Fruit fly (Drosophila melanogaster): ENCODE data around the gene tinc.

The tinc gene

dm6 chr3R:17781371-17781770 lies 30.0 kb upstream of the tinc start:
- TF ChIP-seq Mnt (GFP tag; optimal IDR thresholded peaks at IDR 0.05) (no peak), CG12768 (GFP tag; optimal IDR thresholded peaks at IDR 0.05) (no peak), toe (GFP tag; optimal IDR thresholded peaks at IDR 0.05) (peak; percentile 58), CG7101 (tag; optimal IDR thresholded peaks at IDR 0.05) (peak; percentile 48), kay (GFP tag; ENCODE audit: borderline replicate concordance) (peak; percentile 72), CG33017 (tag; optimal IDR thresholded peaks at IDR 0.05) (peak; percentile 34), CG7045 (GFP tag; optimal IDR thresholded peaks at IDR 0.05) (peak; percentile 37), CG14711 (tag; optimal IDR thresholded peaks at IDR 0.05) (peak; percentile 54), cnc (optimal IDR thresholded peaks at IDR 0.05) (no peak)

- TF ChIP-seq bab1 (GFP tag; optimal IDR thresholded peaks at IDR 0.05) = no peak
- peak; percentile 25 for TF ChIP-seq kay (GFP tag; ENCODE audit: borderline replicate concordance)
- TF ChIP-seq pad (GFP tag; optimal IDR thresholded peaks at IDR 0.05) = no peak
- TF ChIP-seq CG5204 (GFP tag; optimal IDR thresholded peaks at IDR 0.05) = no peak
- TF ChIP-seq tj (GFP tag; optimal IDR thresholded peaks at IDR 0.05) = peak; percentile 2
- peak; percentile 2 for TF ChIP-seq Mnt (GFP tag; optimal IDR thresholded peaks at IDR 0.05)
- TF ChIP-seq cic (GFP tag; optimal IDR thresholded peaks at IDR 0.05) = no peak
These were observed 28.2 kb upstream of the tinc start for dm6 chr3R:17783144-17783543.

- TF ChIP-seq CG33017 (tag; optimal IDR thresholded peaks at IDR 0.05) (no peak), pad (GFP tag; optimal IDR thresholded peaks at IDR 0.05) (no peak), CG12768 (GFP tag; optimal IDR thresholded peaks at IDR 0.05) (no peak), cnc (optimal IDR thresholded peaks at IDR 0.05) (no peak), CG7045 (GFP tag; optimal IDR thresholded peaks at IDR 0.05) (no peak), CG5204 (GFP tag; optimal IDR thresholded peaks at IDR 0.05) (no peak), cic (GFP tag; optimal IDR thresholded peaks at IDR 0.05) (no peak), bab1 (GFP tag; optimal IDR thresholded peaks at IDR 0.05) (no peak), CG7101 (tag; optimal IDR thresholded peaks at IDR 0.05) (no peak)
These were observed 27.2 kb upstream of the tinc start for dm6 chr3R:17784189-17784588.

- no peak for TF ChIP-seq cic (GFP tag; optimal IDR thresholded peaks at IDR 0.05)
- TF ChIP-seq cnc (optimal IDR thresholded peaks at IDR 0.05) = no peak
- no peak for TF ChIP-seq Clk (GFP tag; optimal IDR thresholded peaks at IDR 0.05)
- TF ChIP-seq Hr96 (GFP tag; optimal IDR thresholded peaks at IDR 0.05) = no peak
- TF ChIP-seq CG11617 (GFP tag; optimal IDR thresholded peaks at IDR 0.05) = no peak
- TF ChIP-seq CG14711 (tag; optimal IDR thresholded peaks at IDR 0.05) = no peak
These were observed 23.6 kb upstream of the tinc start for dm6 chr3R:17787780-17788179.

- TF ChIP-seq Crg-1 (GFP tag; optimal IDR thresholded peaks at IDR 0.05) = no peak
These were observed 21.4 kb upstream of the tinc start for dm6 chr3R:17789937-17790336.

- TF ChIP-seq CG5204 (GFP tag; optimal IDR thresholded peaks at IDR 0.05) = no peak
These were observed 18.1 kb upstream of the tinc start for dm6 chr3R:17793287-17793686.

dm6 chr3R:17794335-17795074 lies 16.8 kb upstream of the tinc start, which contains the start of gene CG43102:
TSS of gene CG43102 (minus strand) at chr3R:17794490.
- peak; percentile 34 for TF ChIP-seq CG7045 (GFP tag; optimal IDR thresholded peaks at IDR 0.05)
- TF ChIP-seq Clk (GFP tag; optimal IDR thresholded peaks at IDR 0.05) = no peak
- peak; percentile 73 for TF ChIP-seq bab1 (GFP tag; optimal IDR thresholded peaks at IDR 0.05)
- TF ChIP-seq tj (GFP tag; optimal IDR thresholded peaks at IDR 0.05) = peak; percentile 7
- peak; percentile 31 for TF ChIP-seq toe (GFP tag; optimal IDR thresholded peaks at IDR 0.05)
- no peak for TF ChIP-seq cnc (optimal IDR thresholded peaks at IDR 0.05)
- TF ChIP-seq CG11617 (GFP tag; optimal IDR thresholded peaks at IDR 0.05) = peak; percentile 60
- no peak for TF ChIP-seq kay (GFP tag; ENCODE audit: borderline replicate concordance)
- TF ChIP-seq CG5204 (GFP tag; optimal IDR thresholded peaks at IDR 0.05) = peak; percentile 20
- no peak for TF ChIP-seq CG12768 (GFP tag; optimal IDR thresholded peaks at IDR 0.05)
- peak; percentile 22 for TF ChIP-seq CG1620 (GFP tag; optimal IDR thresholded peaks at IDR 0.05)
- peak; percentile 58 for TF ChIP-seq Hr96 (GFP tag; optimal IDR thresholded peaks at IDR 0.05)
- peak; percentile 60 for TF ChIP-seq CG33017 (tag; optimal IDR thresholded peaks at IDR 0.05)
- TF ChIP-seq cic (GFP tag; optimal IDR thresholded peaks at IDR 0.05) = no peak
- TF ChIP-seq CG14711 (tag; optimal IDR thresholded peaks at IDR 0.05) = peak; percentile 92
- peak; percentile 12 for TF ChIP-seq ovo (GFP tag; optimal IDR thresholded peaks at IDR 0.05)
- peak; percentile 69 for TF ChIP-seq CG7101 (tag; optimal IDR thresholded peaks at IDR 0.05)
- TF ChIP-seq pad (GFP tag; optimal IDR thresholded peaks at IDR 0.05) = no peak
- peak; percentile 49 for TF ChIP-seq Mnt (GFP tag; optimal IDR thresholded peaks at IDR 0.05)
- no peak for TF ChIP-seq Crg-1 (GFP tag; optimal IDR thresholded peaks at IDR 0.05)

- TF ChIP-seq toe (GFP tag; optimal IDR thresholded peaks at IDR 0.05) (no peak), CG11617 (GFP tag; optimal IDR thresholded peaks at IDR 0.05) (no peak), CG1620 (GFP tag; optimal IDR thresholded peaks at IDR 0.05) (no peak), cnc (optimal IDR thresholded peaks at IDR 0.05) (no peak), CG33017 (tag; optimal IDR thresholded peaks at IDR 0.05) (no peak), CG7101 (tag; optimal IDR thresholded peaks at IDR 0.05) (no peak), CG5204 (GFP tag; optimal IDR thresholded peaks at IDR 0.05) (no peak), tj (GFP tag; optimal IDR thresholded peaks at IDR 0.05) (no peak), bab1 (GFP tag; optimal IDR thresholded peaks at IDR 0.05) (no peak), kay (GFP tag; ENCODE audit: borderline replicate concordance) (no peak), Clk (GFP tag; optimal IDR thresholded peaks at IDR 0.05) (no peak), CG14711 (tag; optimal IDR thresholded peaks at IDR 0.05) (no peak), CG12768 (GFP tag; optimal IDR thresholded peaks at IDR 0.05) (no peak), cic (GFP tag; optimal IDR thresholded peaks at IDR 0.05) (no peak), ovo (GFP tag; optimal IDR thresholded peaks at IDR 0.05) (no peak), pad (GFP tag; optimal IDR thresholded peaks at IDR 0.05) (no peak)
These were observed 16.3 kb upstream of the tinc start, which contains the start of gene pasi1 for dm6 chr3R:17795075-17795420. TSS of gene pasi1 (plus strand) at chr3R:17795075.

All from whole organism, adult.